Worm (Caenorhabditis elegans) whole organism, young adult: Measurements from ENCODE around the gene tag-281.

Source experiments
- cebp-1 ChIP-seq, 2 experiments: fragments of 200-800 bp in 1 of 2; sonication (Bioruptor generic) in 1 of 2; sonication (generic microtip) in 1 of 2; IDR thresholded peaks in 1 of 2; optimal IDR thresholded peaks in 1 of 2; 2 replicates each; pipeline versions ENCODE4 v1.3.6 to Lab custom; 2017 to 2022; ENCODE audit warnings: missing compliant biosample characterization in 2 of 2, missing genetic modification characterization in 2 of 2, mild to moderate bottlenecking in 1 of 2, missing genetic modification reagents in 1 of 2, moderate library complexity in 1 of 2
- hmg-20 ChIP-seq: fragments of 200-800 bp; sonication (Bioruptor generic); IDR thresholded peaks from 2 replicates; pipeline ENCODE4 v1.3.6; 2022; ENCODE audit warnings: missing genetic modification reagents, missing genetic modification characterization, missing compliant biosample characterization
- lin-54 ChIP-seq: fragments of 200-800 bp; sonication (Bioruptor generic); optimal IDR thresholded peaks from 2 replicates; lab custom pipeline; 2018; ENCODE audit warnings: mild to moderate bottlenecking, missing genetic modification characterization, missing compliant biosample characterization
- unc-62 ChIP-seq: fragments of 150-350 bp; optimal IDR thresholded peaks from 2 replicates; lab custom pipeline; 2014; ENCODE audit warnings: missing biosample characterization, missing genetic modification reagents, missing genetic modification characterization

DNA sequence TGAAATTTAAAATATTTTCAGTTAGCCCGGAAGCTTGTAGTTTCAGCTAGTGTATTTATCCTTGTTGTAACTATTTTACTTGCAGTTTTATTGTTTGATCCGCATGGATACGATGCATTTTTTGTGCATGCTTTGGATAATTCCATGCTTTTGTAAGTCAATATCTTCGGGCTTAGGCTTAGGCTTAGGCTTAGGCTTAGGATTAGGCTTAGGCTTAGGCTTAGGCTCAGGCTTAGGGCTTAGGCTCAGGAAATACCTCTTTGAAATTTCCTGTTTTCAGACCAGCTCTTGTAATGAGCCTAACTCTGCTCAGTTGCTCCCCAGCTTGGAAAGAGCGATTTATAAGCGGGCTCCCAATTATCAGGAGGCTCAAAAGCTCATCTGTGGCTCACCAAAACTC is 7.5 kb downstream of the tag-281 start, which contains the start of gene srg-16:
- TF ChIP-seq cebp-1 (GFP tag; IDR thresholded peaks at IDR 0.05; lab: Robert Waterston, UW) (no peak), cebp-1 (tag; optimal IDR thresholded peaks at IDR 0.05; lab: Kevin White, UChicago) (no peak), lin-54 (GFP tag; lab: Kevin White, UChicago) (no peak), unc-62 (GFP tag; lab: Kevin White, UChicago) (no peak), hmg-20 (GFP tag; lab: Robert Waterston, UW) (no peak)
